Worm (Caenorhabditis elegans) whole organism, L1 larva: ENCODE results near the gene cyp-23A1.

Experiments used
- Y116A8C.19 ChIP-seq: sonication (generic microtip); optimal IDR thresholded peaks from 2 replicates; lab custom pipeline; 2016; ENCODE audit warnings: missing compliant biosample characterization, missing genetic modification characterization, borderline replicate concordance
- aly-2 ChIP-seq: fragments of 150-350 bp; optimal IDR thresholded peaks from 2 replicates; lab custom pipeline; 2014; ENCODE audit warnings: missing biosample characterization, missing genetic modification characterization
- blmp-1 ChIP-seq: fragments of 150-350 bp; optimal IDR thresholded peaks from 2 replicates; lab custom pipeline; 2014; ENCODE audit warnings: missing biosample characterization, missing genetic modification characterization
- ceh-63 ChIP-seq: fragments of 200-800 bp; sonication (Bioruptor generic); optimal IDR thresholded peaks from 2 replicates; lab custom pipeline; 2018; ENCODE audit warnings: mild to moderate bottlenecking, missing genetic modification characterization, missing compliant biosample characterization
- ceh-82 ChIP-seq, 3 experiments: fragments of 150-350 bp in 1 of 3; sonication (generic microtip) in 2 of 3; optimal IDR thresholded peaks; 2 replicates each; lab custom pipeline; 2014 to 2017; ENCODE audit warnings: missing biosample characterization in 3 of 3, missing genetic modification characterization in 3 of 3
- dpl-1 ChIP-seq, 3 experiments: fragments of 150-350 bp in 2 of 3; sonication (generic microtip) in 1 of 3; optimal IDR thresholded peaks; 2 replicates each; lab custom pipeline; 2014 to 2017; ENCODE audit warnings: missing biosample characterization in 3 of 3, missing genetic modification characterization in 3 of 3, missing genetic modification reagents in 3 of 3
- dsc-1 ChIP-seq: sonication (generic microtip); optimal IDR thresholded peaks from 2 replicates; lab custom pipeline; 2016; ENCODE audit warnings: mild to moderate bottlenecking, missing genetic modification characterization, missing compliant biosample characterization
- elt-3 ChIP-seq, 6 experiments: fragments of 150-350 bp in 1 of 6; sonication (generic microtip); optimal IDR thresholded peaks; 2 replicates each; lab custom pipeline; 2017 to 2018; ENCODE audit warnings: missing biosample characterization in 6 of 6, missing genetic modification characterization in 6 of 6, inconsistent platforms in 1 of 6
- ets-5 ChIP-seq: fragments of 200-800 bp; sonication (Bioruptor generic); IDR thresholded peaks from 2 replicates; pipeline ENCODE4 v1.3.6; 2022; ENCODE audit warnings: missing genetic modification characterization, missing compliant biosample characterization
- fkh-10 ChIP-seq: sonication (generic microtip); optimal IDR thresholded peaks from 2 replicates; lab custom pipeline; 2017; ENCODE audit warnings: missing biosample characterization, missing genetic modification reagents, missing genetic modification characterization
- fos-1 ChIP-seq: fragments of 150-350 bp; optimal IDR thresholded peaks from 2 replicates; lab custom pipeline; 2014; ENCODE audit warnings: missing biosample characterization, missing genetic modification characterization
- hlh-17 ChIP-seq: fragments of 200-800 bp; sonication (Bioruptor generic); optimal IDR thresholded peaks from 2 replicates; lab custom pipeline; 2018; ENCODE audit warnings: missing genetic modification characterization, mild to moderate bottlenecking, missing compliant biosample characterization, moderate library complexity, borderline replicate concordance
- hlh-4 ChIP-seq: sonication (generic microtip); optimal IDR thresholded peaks from 2 replicates; lab custom pipeline; 2016; ENCODE audit warnings: mild to moderate bottlenecking, missing genetic modification characterization, missing compliant biosample characterization
- irx-1 ChIP-seq: sonication (generic microtip); optimal IDR thresholded peaks from 2 replicates; lab custom pipeline; 2016; ENCODE audit warnings: missing genetic modification characterization, missing compliant biosample characterization
- lin-13 ChIP-seq: fragments of 150-350 bp; optimal IDR thresholded peaks from 2 replicates; lab custom pipeline; 2014; ENCODE audit warnings: missing biosample characterization, missing genetic modification reagents, missing genetic modification characterization
- lin-14 ChIP-seq: fragments of 200-800 bp; sonication (Bioruptor generic); optimal IDR thresholded peaks from 2 replicates; lab custom pipeline; 2018; ENCODE audit warnings: mild to moderate bottlenecking, missing genetic modification characterization, moderate library complexity, missing compliant biosample characterization
- lsy-2 ChIP-seq, 2 experiments: fragments of 150-350 bp; optimal IDR thresholded peaks; 2 replicates each; lab custom pipeline; 2014; ENCODE audit warnings: missing biosample characterization in 2 of 2, missing genetic modification characterization in 2 of 2
- mef-2 ChIP-seq: fragments of 150-350 bp; optimal IDR thresholded peaks from 2 replicates; lab custom pipeline; 2014; ENCODE audit warnings: missing biosample characterization, missing genetic modification characterization
- nhr-19 ChIP-seq: fragments of 200-800 bp; sonication (Bioruptor generic); conservative IDR thresholded peaks from 2 replicates; pipeline ENCODE4 v1.3.6; 2022; ENCODE audit warnings: missing genetic modification characterization, missing compliant biosample characterization
- nhr-20 ChIP-seq: sonication (generic microtip); optimal IDR thresholded peaks from 2 replicates; lab custom pipeline; 2016; ENCODE audit warnings: mild to moderate bottlenecking, missing genetic modification characterization, missing compliant biosample characterization
- nhr-237 ChIP-seq: fragments of 150-350 bp; optimal IDR thresholded peaks from 2 replicates; lab custom pipeline; 2014; ENCODE audit warnings: missing biosample characterization, missing genetic modification characterization
- nhr-28 ChIP-seq: fragments of 150-350 bp; optimal IDR thresholded peaks from 2 replicates; lab custom pipeline; 2014; ENCODE audit warnings: missing biosample characterization, missing genetic modification characterization
- nhr-71 ChIP-seq: sonication (generic microtip); optimal IDR thresholded peaks from 2 replicates; lab custom pipeline; 2016; ENCODE audit warnings: mild to moderate bottlenecking, missing genetic modification characterization, moderate library complexity, missing compliant biosample characterization
- nhr-76 ChIP-seq: sonication (generic microtip); optimal IDR thresholded peaks from 2 replicates; lab custom pipeline; 2017; ENCODE audit warnings: missing biosample characterization, missing genetic modification characterization
- nhr-85 ChIP-seq: sonication (generic microtip); peaks from one replicate; lab custom pipeline; 2016; ENCODE audit warnings: missing genetic modification characterization, inconsistent platforms, missing compliant biosample characterization
- pqm-1 ChIP-seq: sonication (generic microtip); optimal IDR thresholded peaks from 3 replicates; lab custom pipeline; 2017; ENCODE audit warnings: missing biosample characterization, missing genetic modification characterization
- rnt-1 ChIP-seq: sonication (generic microtip); optimal IDR thresholded peaks from 2 replicates; lab custom pipeline; 2016; ENCODE audit warnings: mild to moderate bottlenecking, missing genetic modification characterization, moderate library complexity, missing compliant biosample characterization
- sox-4 ChIP-seq: sonication (generic microtip); optimal IDR thresholded peaks from 2 replicates; lab custom pipeline; 2016; ENCODE audit warnings: missing genetic modification characterization, missing compliant biosample characterization
- tbx-2 ChIP-seq: sonication (generic microtip); optimal IDR thresholded peaks from 2 replicates; lab custom pipeline; 2016; ENCODE audit warnings: missing genetic modification characterization, missing compliant biosample characterization
- unc-130 ChIP-seq: fragments of 150-350 bp; optimal IDR thresholded peaks from 2 replicates; lab custom pipeline; 2017; ENCODE audit warnings: missing biosample characterization, missing genetic modification characterization, inconsistent platforms
- unc-62 ChIP-seq: fragments of 150-350 bp; optimal IDR thresholded peaks from 2 replicates; lab custom pipeline; 2014; ENCODE audit warnings: missing biosample characterization, missing genetic modification reagents, missing genetic modification characterization
- unc-98 ChIP-seq: fragments of 200-800 bp; sonication (Bioruptor generic); IDR thresholded peaks from 2 replicates; pipeline ENCODE4 v1.3.6; 2022; ENCODE audit warnings: missing genetic modification characterization, missing compliant biosample characterization
- vab-15 ChIP-seq: sonication (generic microtip); optimal IDR thresholded peaks from 2 replicates; lab custom pipeline; 2017; ENCODE audit warnings: missing genotype, mild to moderate bottlenecking, missing genetic modification characterization, missing compliant biosample characterization
- xbp-1 ChIP-seq: sonication (generic microtip); optimal IDR thresholded peaks from 2 replicates; lab custom pipeline; 2016; ENCODE audit warnings: missing genetic modification characterization, missing compliant biosample characterization
- zip-4 ChIP-seq: fragments of 200-800 bp; sonication (Bioruptor generic); optimal IDR thresholded peaks from 2 replicates; lab custom pipeline; 2018; ENCODE audit warnings: mild to moderate bottlenecking, missing genetic modification characterization, moderate library complexity, missing compliant biosample characterization

The cyp-23A1 gene

DNA sequence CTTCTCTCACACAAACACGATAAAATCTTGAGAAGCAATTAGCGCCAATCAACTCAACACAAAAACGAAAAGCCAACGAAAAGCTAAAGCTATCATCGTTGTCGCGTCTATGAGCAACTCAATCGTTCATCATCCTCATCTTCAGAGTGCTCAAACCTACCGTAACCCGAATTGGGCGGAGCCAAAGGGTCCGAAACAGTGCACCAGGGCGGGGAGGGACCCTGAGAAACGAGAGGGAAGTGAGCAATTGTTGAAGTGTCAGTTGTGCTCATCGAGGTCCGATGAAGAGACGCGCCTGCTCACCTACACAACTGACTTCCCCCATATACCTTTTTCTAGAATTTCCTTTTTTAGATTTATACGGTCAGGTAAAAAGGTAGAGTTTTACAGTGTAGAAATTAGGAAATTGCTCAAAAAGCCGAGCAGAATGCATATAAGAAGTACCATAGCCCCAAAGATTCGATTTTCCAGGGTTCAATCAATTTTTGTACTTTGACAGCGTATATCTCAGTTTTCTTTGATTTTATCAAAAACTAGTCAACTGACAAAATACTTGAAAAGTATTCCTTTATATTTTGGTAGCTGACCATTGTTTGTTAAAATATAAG lies 6.4 kb downstream of the cyp-23A1 start, which contains the start of gene hlh-1 (continued):
- TF ChIP-seq ets-5 (GFP tag; lab: Robert Waterston, UW): no peak
- TF ChIP-seq lin-13 (GFP tag; lab: Kevin White, UChicago): peak; percentile 4

DNA sequence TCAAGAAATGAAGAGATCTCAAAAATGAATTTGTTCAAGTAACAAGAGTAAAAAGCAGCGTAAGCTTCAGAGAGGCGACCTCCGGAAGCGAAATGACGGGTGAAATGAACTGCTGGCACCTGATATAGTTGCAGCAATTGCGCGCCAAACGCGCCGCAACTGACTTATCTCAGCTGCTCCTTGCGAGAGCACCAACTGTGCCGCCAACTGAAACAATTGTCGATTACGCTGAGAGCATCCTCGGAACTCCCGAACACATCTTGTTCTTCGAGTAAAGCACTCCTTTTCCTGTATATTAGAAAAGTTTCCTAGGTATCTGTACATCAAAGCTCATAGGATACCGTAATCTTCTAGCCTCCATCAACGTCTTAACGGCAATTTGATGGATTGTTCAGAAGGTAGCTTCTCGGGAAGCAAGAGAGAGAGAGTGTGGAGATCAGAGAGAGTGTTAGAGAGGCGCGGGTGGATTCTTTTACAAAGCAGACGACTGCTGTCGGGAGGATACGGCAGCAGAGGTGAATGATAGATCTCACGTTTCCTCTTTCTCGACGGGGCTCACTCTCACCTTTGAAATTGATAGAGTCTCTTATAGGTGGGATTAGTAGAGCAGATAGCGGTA lies 8.1 kb downstream of the cyp-23A1 start:
- TF ChIP-seq elt-3 (tag; optimal IDR thresholded peaks at IDR 0.05; lab: Kevin White, UChicago): no peak
- no peak for TF ChIP-seq ceh-82 (tag; optimal IDR thresholded peaks at IDR 0.05; lab: Kevin White, UChicago)
- TF ChIP-seq mef-2: no peak
- peak; percentile 14 for TF ChIP-seq nhr-20
- peak; percentile 70 for TF ChIP-seq rnt-1
- 0 out of 2 replicates have a peak, but pooled peaks have one; percentile 23 for TF ChIP-seq nhr-19
- TF ChIP-seq unc-130 (tag; lab: Kevin White, UChicago): peak; percentile 16
- TF ChIP-seq lsy-2 (tag; optimal IDR thresholded peaks at IDR 0.05; lab: Kevin White, UChicago): peak in 1 of 2 experiments; percentile 25
- TF ChIP-seq Y116A8C.19 (tag; lab: Kevin White, UChicago): no peak
- no peak for TF ChIP-seq dsc-1
- no peak for TF ChIP-seq blmp-1 (tag; lab: Kevin White, UChicago)
- peak; percentile 77 for TF ChIP-seq lin-14 (GFP tag; lab: Kevin White, UChicago)
- TF ChIP-seq zip-4 (GFP tag; lab: Kevin White, UChicago): no peak
- peak; percentile 53 for TF ChIP-seq nhr-71 (tag; lab: Kevin White, UChicago)
- TF ChIP-seq sox-4 (tag; lab: Kevin White, UChicago): no peak
- TF ChIP-seq, all 84 proteins: peak for 7

DNA sequence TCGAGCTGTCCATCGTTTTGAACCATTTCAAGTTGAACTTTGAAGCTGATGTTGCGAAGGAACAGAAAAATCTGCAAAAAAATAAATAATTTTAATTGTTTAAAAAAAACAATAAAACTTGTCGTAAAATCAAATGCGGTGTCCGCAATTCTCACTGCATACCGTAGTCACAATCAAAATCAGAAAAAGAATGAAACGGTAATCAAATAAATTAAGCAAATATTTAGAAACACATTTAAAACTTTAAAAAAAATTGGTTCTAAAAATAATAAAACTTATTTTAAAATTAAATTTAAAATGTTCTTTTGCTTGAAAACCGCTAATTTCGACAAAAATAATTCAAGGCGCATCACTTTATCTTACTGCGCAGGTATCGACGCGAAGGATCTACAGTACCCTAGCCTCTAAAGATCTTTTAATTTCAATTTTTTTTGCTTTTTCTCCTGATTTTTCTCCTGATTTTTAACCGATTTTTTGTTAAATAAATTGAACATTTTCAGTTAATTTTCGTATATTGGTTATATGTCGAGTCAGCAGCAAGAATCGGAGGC lies 11.2 kb downstream of the cyp-23A1 start, which contains the start of the genes B0304.4 and B0304.2:
Gene B0304.4, minus strand, starts transcription at position 101 of the 551 bp plus-strand sequence.
Gene B0304.2, plus strand, starts transcription at position 501 of the 551 bp plus-strand sequence.
- no peak for TF ChIP-seq hlh-17 (GFP tag; lab: Kevin White, UChicago)
- no peak for TF ChIP-seq fkh-10 (GFP tag; lab: Kevin White, UChicago)
- no peak for TF ChIP-seq unc-62 (GFP tag; lab: Kevin White, UChicago)
- no peak for TF ChIP-seq vab-15
- TF ChIP-seq unc-98 (GFP tag; lab: Robert Waterston, UW): no peak
- TF ChIP-seq tbx-2 (tag; lab: Kevin White, UChicago): no peak
- no peak for TF ChIP-seq nhr-19
- no peak for TF ChIP-seq irx-1
- TF ChIP-seq nhr-85 (tag; lab: Kevin White, UChicago): no peak
- no peak for TF ChIP-seq xbp-1 (tag; lab: Kevin White, UChicago)
- no peak for TF ChIP-seq nhr-28 (tag; lab: Kevin White, UChicago)
- TF ChIP-seq pqm-1 (tag; lab: Kevin White, UChicago): no peak

DNA sequence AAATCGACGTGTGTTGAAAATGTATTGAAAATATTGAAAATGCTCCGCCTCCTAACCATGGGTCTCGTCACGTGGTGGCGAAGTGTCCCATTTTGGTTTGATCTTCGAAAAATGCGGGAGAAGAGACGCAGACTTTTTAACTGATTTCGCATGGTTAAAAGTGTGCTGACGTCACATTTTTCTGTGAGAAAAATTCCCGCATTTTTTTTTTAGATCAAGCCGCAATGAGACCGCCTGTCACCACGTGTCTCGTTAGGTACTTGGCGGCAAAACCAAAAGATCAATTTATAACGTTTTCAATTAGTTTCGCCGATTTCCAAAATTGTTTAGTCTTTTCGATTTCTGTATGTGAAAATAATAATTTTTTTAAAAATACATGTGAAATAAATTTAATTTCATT lies 13.2 kb downstream of the cyp-23A1 start:
- TF ChIP-seq nhr-19: no peak
- TF ChIP-seq dpl-1 (GFP tag; optimal IDR thresholded peaks at IDR 0.05; lab: Kevin White, UChicago): no peak
- no peak for TF ChIP-seq fos-1 (tag; lab: Kevin White, UChicago)
- TF ChIP-seq tbx-2 (tag; lab: Kevin White, UChicago): no peak
- no peak for TF ChIP-seq nhr-76
- no peak for TF ChIP-seq mef-2
- no peak for TF ChIP-seq hlh-4 (tag; lab: Kevin White, UChicago)

DNA sequence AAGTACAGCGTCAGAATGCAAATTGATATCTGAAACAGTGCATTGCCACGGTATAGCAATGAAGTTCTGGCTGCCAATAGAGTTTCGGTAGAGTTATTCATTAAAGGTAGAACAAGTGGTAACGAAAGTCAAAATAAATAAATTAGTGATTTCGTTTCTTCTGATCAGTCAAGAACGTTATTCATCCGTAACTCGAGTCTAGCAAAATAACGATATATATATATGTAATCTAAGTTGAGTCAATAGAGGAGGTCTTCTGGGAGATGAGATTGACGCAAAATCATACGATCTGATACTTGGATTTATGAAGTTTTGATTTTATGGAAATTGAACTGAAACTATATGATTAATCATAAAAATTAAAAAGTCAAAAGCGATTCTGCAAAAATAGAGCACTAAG lies 15.8 kb downstream of the cyp-23A1 start, which contains the start of gene sra-35:
Gene sra-35, minus strand, starts transcription at position 101 of the 400 bp plus-strand sequence.
- TF ChIP-seq aly-2 (tag; lab: Kevin White, UChicago) (no peak), nhr-85 (tag; lab: Kevin White, UChicago) (peak; percentile 21), nhr-28 (tag; lab: Kevin White, UChicago) (no peak), nhr-237 (tag; lab: Kevin White, UChicago) (no peak), ceh-63 (GFP tag; lab: Kevin White, UChicago) (no peak)
